Fruit fly (Drosophila melanogaster) whole organism, embryonic: ENCODE data around the gene CG6574.

Experiments
- Aef1 ChIP-seq: fragments of 200-800 bp; sonication (Bioruptor generic); IDR thresholded peaks from 3 replicates; pipeline ENCODE4 v1.3.6; 2022; ENCODE audit warnings: missing biosample characterization, missing genetic modification characterization
- Atf6 ChIP-seq: fragments of 200-800 bp; sonication (Bioruptor generic); IDR thresholded peaks from 2 replicates; pipeline ENCODE4 v1.3.6; 2022; ENCODE audit warnings: missing biosample characterization, missing genetic modification characterization
- B-H2 ChIP-seq: fragments of 200-800 bp; sonication (Bioruptor generic); optimal IDR thresholded peaks from 2 replicates; lab custom pipeline; 2018; ENCODE audit warnings: missing biosample characterization, mild to moderate bottlenecking, missing genetic modification characterization
- Bgb ChIP-seq: fragments of 200-800 bp; sonication (Bioruptor generic); IDR thresholded peaks from 2 replicates; pipeline ENCODE4 v1.3.6; 2022; ENCODE audit warnings: missing biosample characterization, missing genetic modification characterization; ENCODE audit not compliant: partially characterized antibody
- C15 ChIP-seq: fragments of 200-800 bp; sonication (Bioruptor generic); IDR thresholded peaks from 3 replicates; pipeline ENCODE4 v1.3.6; 2022; ENCODE audit warnings: missing biosample characterization, missing genetic modification characterization
- CG10321 ChIP-seq: fragments of 200-800 bp; sonication (Bioruptor generic); IDR thresholded peaks from 2 replicates; pipeline ENCODE4 v1.3.6; 2022; ENCODE audit warnings: missing biosample characterization, missing genetic modification characterization
- CG11085 ChIP-seq: fragments of 200-800 bp; sonication (Bioruptor generic); IDR thresholded peaks from 2 replicates; pipeline ENCODE4 v1.3.6; 2022; ENCODE audit warnings: missing biosample characterization, missing genetic modification characterization
- CG11504 ChIP-seq: fragments of 200-800 bp; sonication (Bioruptor generic); optimal IDR thresholded peaks from 3 replicates; lab custom pipeline; 2019; ENCODE audit warnings: missing biosample characterization, mild to moderate bottlenecking, missing genetic modification characterization, moderate library complexity
- CG11696 ChIP-seq: fragments of 200-800 bp; sonication (Bioruptor generic); IDR thresholded peaks from 2 replicates; pipeline ENCODE4 v1.3.6; 2022; ENCODE audit warnings: missing biosample characterization, missing genetic modification characterization
- CG13123 ChIP-seq: fragments of 200-800 bp; sonication (Bioruptor generic); optimal IDR thresholded peaks from 2 replicates; lab custom pipeline; 2016; ENCODE audit warnings: missing biosample characterization, missing genetic modification characterization
- CG13296 ChIP-seq: fragments of 200-800 bp; sonication (Bioruptor generic); optimal IDR thresholded peaks from 3 replicates; lab custom pipeline; 2018; ENCODE audit warnings: missing biosample characterization, mild to moderate bottlenecking, missing genetic modification characterization
- CG14667 ChIP-seq: fragments of 200-800 bp; sonication (Bioruptor generic); IDR thresholded peaks from 2 replicates; pipeline ENCODE4 v1.3.6; 2022; ENCODE audit warnings: missing biosample characterization, missing genetic modification characterization
- CG1529 ChIP-seq: fragments of 200-800 bp; sonication (Bioruptor generic); optimal IDR thresholded peaks from 3 replicates; lab custom pipeline; 2018; ENCODE audit warnings: missing biosample characterization, missing genetic modification characterization
- CG15696 ChIP-seq: fragments of 200-800 bp; sonication (Bioruptor generic); optimal IDR thresholded peaks from 2 replicates; lab custom pipeline; 2019; ENCODE audit warnings: missing biosample characterization, mild to moderate bottlenecking, missing genetic modification characterization, moderate library complexity
- CG1647 ChIP-seq: fragments of 200-800 bp; sonication (Bioruptor generic); optimal IDR thresholded peaks from 3 replicates; lab custom pipeline; 2016; ENCODE audit warnings: missing biosample characterization, missing genetic modification characterization
- CG18262 ChIP-seq: fragments of 200-800 bp; optimal IDR thresholded peaks from 3 replicates; lab custom pipeline; 2019; ENCODE audit warnings: missing biosample characterization, mild to moderate bottlenecking, missing genetic modification characterization, moderate library complexity
- CG2120 ChIP-seq: fragments of 200-800 bp; sonication (Bioruptor generic); optimal IDR thresholded peaks from 3 replicates; lab custom pipeline; 2016; ENCODE audit warnings: missing biosample characterization, missing genetic modification characterization
- CG2199 ChIP-seq: fragments of 200-800 bp; sonication (Bioruptor generic); IDR thresholded peaks from 3 replicates; pipeline ENCODE4 v1.3.6; 2022; ENCODE audit warnings: missing biosample characterization, missing genetic modification characterization
- CG3847 ChIP-seq: fragments of 200-800 bp; sonication (Bioruptor generic); IDR thresholded peaks from 2 replicates; pipeline ENCODE4 v1.3.6; 2022; ENCODE audit warnings: missing biosample characterization, missing genetic modification characterization
- CG5180 ChIP-seq: fragments of 200-800 bp; sonication (Bioruptor generic); optimal IDR thresholded peaks from 3 replicates; lab custom pipeline; 2017; ENCODE audit warnings: missing biosample characterization, missing genetic modification characterization, mild to moderate bottlenecking, moderate library complexity, missing genetic modification reagents
- CG7271 ChIP-seq: fragments of 200-800 bp; sonication (Bioruptor generic); optimal IDR thresholded peaks from 2 replicates; lab custom pipeline; 2018; ENCODE audit warnings: missing biosample characterization, mild to moderate bottlenecking, missing genetic modification characterization, moderate library complexity
- CG8089 ChIP-seq: fragments of 200-800 bp; sonication (Bioruptor generic); optimal IDR thresholded peaks from 3 replicates; lab custom pipeline; 2016; ENCODE audit warnings: missing biosample characterization, missing genetic modification characterization
- CG9727 ChIP-seq: fragments of 200-800 bp; sonication (Bioruptor generic); optimal IDR thresholded peaks from 3 replicates; lab custom pipeline; 2017; ENCODE audit warnings: missing biosample characterization, mild to moderate bottlenecking, missing genetic modification characterization
- CG9797 ChIP-seq: fragments of 200-800 bp; sonication (Bioruptor generic); optimal IDR thresholded peaks from 3 replicates; lab custom pipeline; 2018; ENCODE audit warnings: missing biosample characterization, mild to moderate bottlenecking, missing genetic modification characterization
- CHES-1-like ChIP-seq: fragments of 200-800 bp; sonication (Bioruptor generic); optimal IDR thresholded peaks from 2 replicates; lab custom pipeline; 2016; ENCODE audit warnings: missing biosample characterization, missing genetic modification characterization
- H2.0 ChIP-seq: fragments of 200-800 bp; sonication (Bioruptor generic); IDR thresholded peaks from 2 replicates; pipeline ENCODE4 v1.3.6; 2022; ENCODE audit warnings: missing biosample characterization, missing genetic modification characterization
- Hr51 ChIP-seq, 2 experiments: fragments of 200-800 bp; sonication (Bioruptor generic); optimal IDR thresholded peaks; 2 replicates in 1 of 2; 3 replicates in 1 of 2; lab custom pipeline; 2016 to 2018; ENCODE audit warnings: missing biosample characterization in 2 of 2, missing genetic modification characterization in 2 of 2, mild to moderate bottlenecking in 1 of 2, moderate library complexity in 1 of 2
- Jarid2 ChIP-seq: fragments of 200-800 bp; sonication (Bioruptor generic); optimal IDR thresholded peaks from 3 replicates; lab custom pipeline; 2017; ENCODE audit warnings: mild to moderate bottlenecking, missing biosample characterization, missing genetic modification reagents, missing genetic modification characterization
- Spps ChIP-seq: fragments of 200-800 bp; sonication (Bioruptor generic); optimal IDR thresholded peaks from 2 replicates; lab custom pipeline; 2018; ENCODE audit warnings: missing biosample characterization, mild to moderate bottlenecking, missing genetic modification characterization
- Trl ChIP-seq, 3 experiments: fragments of >200 bp in 2 of 3; fragments of 200-800 bp in 1 of 3; sonication (Bioruptor generic) in 1 of 3; optimal IDR thresholded peaks; 2 replicates in 1 of 3; 3 replicates in 2 of 3; lab custom pipeline; 2016 to 2017; ENCODE audit warnings: missing biosample characterization in 1 of 3, missing genetic modification characterization in 1 of 3
- aop ChIP-seq: fragments of 200-800 bp; sonication (Bioruptor generic); IDR thresholded peaks from 2 replicates; pipeline ENCODE4 v1.3.6; 2022; ENCODE audit warnings: missing biosample characterization, missing genetic modification characterization
- bowl ChIP-seq: fragments of 200-800 bp; sonication (Bioruptor generic); IDR thresholded peaks from 2 replicates; pipeline ENCODE4 v1.3.6; 2022; ENCODE audit warnings: missing biosample characterization, missing genetic modification characterization
- crp ChIP-seq, 2 experiments: fragments of 200-800 bp; sonication (Bioruptor generic); optimal IDR thresholded peaks; 2 replicates in 1 of 2; 3 replicates in 1 of 2; lab custom pipeline; 2017; ENCODE audit warnings: missing biosample characterization in 2 of 2, missing genetic modification characterization in 2 of 2, mild to moderate bottlenecking in 1 of 2, moderate library complexity in 1 of 2
- disco-r ChIP-seq: fragments of 200-800 bp; sonication (Bioruptor generic); optimal IDR thresholded peaks from 2 replicates; lab custom pipeline; 2016; ENCODE audit warnings: missing biosample characterization, missing genetic modification characterization
- fru ChIP-seq: fragments of >200 bp; optimal IDR thresholded peaks from 2 replicates; lab custom pipeline; 2017
- gt ChIP-seq: fragments of 200-800 bp; sonication (Bioruptor generic); IDR thresholded peaks from 2 replicates; pipeline ENCODE4 v1.3.6; 2022; ENCODE audit warnings: missing biosample characterization, missing genetic modification characterization
- jing ChIP-seq: fragments of 200-800 bp; sonication (Bioruptor generic); optimal IDR thresholded peaks from 2 replicates; lab custom pipeline; 2018; ENCODE audit warnings: missing biosample characterization, mild to moderate bottlenecking, missing genetic modification characterization
- kah ChIP-seq: fragments of 200-800 bp; sonication (Bioruptor generic); optimal IDR thresholded peaks from 2 replicates; lab custom pipeline; 2018; ENCODE audit warnings: missing biosample characterization, mild to moderate bottlenecking, missing genetic modification characterization
- lbe ChIP-seq: fragments of 200-800 bp; sonication (Bioruptor generic); optimal IDR thresholded peaks from 2 replicates; lab custom pipeline; 2016; ENCODE audit warnings: missing biosample characterization, mild to moderate bottlenecking, missing genetic modification characterization
- prd ChIP-seq, 3 experiments: fragments of >200 bp in 2 of 3; fragments of 200-800 bp in 1 of 3; sonication (Bioruptor generic) in 1 of 3; optimal IDR thresholded peaks in 2 of 3; IDR thresholded peaks in 1 of 3; 2 replicates in 2 of 3; 3 replicates in 1 of 3; pipeline versions ENCODE4 v1.3.6 to Lab custom; 2017 to 2022; ENCODE audit warnings: missing biosample characterization in 1 of 3, missing genetic modification characterization in 1 of 3
- pzg ChIP-seq: fragments of 200-800 bp; sonication (Bioruptor generic); optimal IDR thresholded peaks from 3 replicates; lab custom pipeline; 2018; ENCODE audit warnings: missing biosample characterization, mild to moderate bottlenecking, missing genetic modification characterization, moderate library complexity
- sens-2 ChIP-seq: fragments of 200-800 bp; sonication (Bioruptor generic); IDR thresholded peaks from 2 replicates; pipeline ENCODE4 v1.3.6; 2022; ENCODE audit warnings: missing biosample characterization, missing genetic modification characterization
- sima ChIP-seq: fragments of 200-800 bp; sonication (Bioruptor generic); optimal IDR thresholded peaks from 2 replicates; lab custom pipeline; 2016; ENCODE audit warnings: missing biosample characterization, missing genetic modification characterization
- stc ChIP-seq: fragments of 200-800 bp; sonication (Bioruptor generic); IDR thresholded peaks from 2 replicates; pipeline ENCODE4 v1.3.6; 2022; ENCODE audit warnings: missing biosample characterization, missing genetic modification characterization
- tll ChIP-seq, 2 experiments: fragments of 200-800 bp in 1 of 2; fragments of >200 bp in 1 of 2; sonication (Bioruptor generic) in 1 of 2; optimal IDR thresholded peaks; 2 replicates each; lab custom pipeline; 2017 to 2019; ENCODE audit warnings: missing biosample characterization in 2 of 2, missing genetic modification characterization in 2 of 2, mild to moderate bottlenecking in 1 of 2, moderate library complexity in 1 of 2
- ttk ChIP-seq: fragments of 200-800 bp; sonication (Bioruptor generic); IDR thresholded peaks from 2 replicates; pipeline ENCODE4 v2.1.2; 2022; ENCODE audit warnings: missing biosample characterization, missing genetic modification characterization
- tx ChIP-seq: fragments of 200-800 bp; sonication (Bioruptor generic); optimal IDR thresholded peaks from 2 replicates; lab custom pipeline; 2016; ENCODE audit warnings: missing biosample characterization, missing genetic modification characterization
- vnd ChIP-seq: fragments of 200-800 bp; sonication (Bioruptor generic); IDR thresholded peaks from 3 replicates; pipeline ENCODE4 v1.3.6; 2022; ENCODE audit warnings: missing biosample characterization, missing genetic modification characterization; ENCODE audit not compliant: partially characterized antibody

Gene CG6574

dm6 chr3R:10881824-10882559 lies 19.2 kb upstream of the CG6574 start, which contains the start of gene Tpc1 (continued):
- TF ChIP-seq CG11085 (no peak), lbe (GFP tag; lab: Kevin White, UChicago) (peak; percentile 26), sima (GFP tag; lab: Kevin White, UChicago) (no peak), fru (lab: Kevin White, UChicago) (no peak), Spps (tag; lab: Kevin White, UChicago) (no peak), CG2199 (GFP tag; lab: Robert Waterston, UW) (no peak), vnd (peak; percentile 79), CG9797 (GFP tag; lab: Kevin White, UChicago) (peak; percentile 26), Bgb (peak; percentile 73), Atf6 (GFP tag; lab: Robert Waterston, UW) (no peak), CG11504 (tag; lab: Kevin White, UChicago) (peak; percentile 88), CG10321 (GFP tag; lab: Robert Waterston, UW) (no peak), Aef1 (0 out of 3 replicates have a peak, but pooled peaks have one; percentile 32), bowl (no peak), tx (GFP tag; lab: Kevin White, UChicago) (peak; percentile 26), gt (GFP tag; lab: Robert Waterston, UW) (no peak), CG8089 (GFP tag; lab: Kevin White, UChicago) (no peak), CG13123 (GFP tag; lab: Kevin White, UChicago) (no peak), CG9727 (GFP tag; lab: Kevin White, UChicago) (no peak), CG3847 (GFP tag; lab: Robert Waterston, UW) (peak; percentile 49; the same call in 1 of the 2 replicates), sens-2 (GFP tag; lab: Robert Waterston, UW) (no peak), Jarid2 (GFP tag; lab: Kevin White, UChicago) (no peak), CG14667 (GFP tag; lab: Robert Waterston, UW) (no peak), CG2120 (GFP tag; lab: Kevin White, UChicago) (peak; percentile 73), CG7271 (tag; lab: Kevin White, UChicago) (no peak), crp (GFP tag; optimal IDR thresholded peaks at IDR 0.05; lab: Kevin White, UChicago) (peak; percentile 85 to 97), prd (optimal IDR thresholded peaks at IDR 0.05; lab: Kevin White, UChicago) (no peak), prd (GFP tag; IDR thresholded peaks at IDR 0.05; lab: Robert Waterston, UW) (peak; percentile 29; the same call in 1 of the 3 replicates), H2.0 (GFP tag; lab: Robert Waterston, UW) (0 out of 2 replicates have a peak, but pooled peaks have one; percentile 10), jing (no peak), Hr51 (GFP tag; optimal IDR thresholded peaks at IDR 0.05; lab: Kevin White, UChicago) (peak; percentile 3 to 13), CG13296 (no peak), tll (GFP tag; optimal IDR thresholded peaks at IDR 0.05; lab: Kevin White, UChicago) (peak in 1 of 2 experiments; percentile 1), B-H2 (peak; percentile 39), CHES-1-like (peak; percentile 44), disco-r (peak; percentile 61), CG1529 (no peak), pzg (GFP tag; lab: Kevin White, UChicago) (peak; percentile 69), CG5180 (GFP tag; lab: Kevin White, UChicago) (peak; percentile 94), kah (no peak), C15 (GFP tag; lab: Robert Waterston, UW) (no peak), Trl (optimal IDR thresholded peaks at IDR 0.05; lab: Kevin White, UChicago) (no peak), Trl (GFP tag; optimal IDR thresholded peaks at IDR 0.05; lab: Kevin White, UChicago) (peak; percentile 38), CG15696 (peak; percentile 26), aop (no peak), ttk (GFP tag; lab: Robert Waterston, UW) (no peak), stc (no peak), CG18262 (tag; lab: Kevin White, UChicago) (peak; percentile 0), CG11696 (GFP tag; lab: Robert Waterston, UW) (no peak), CG1647 (peak; percentile 9)
